Fruit fly (Drosophila melanogaster): Measurements from ENCODE around the gene CG32813.

The CG32813 gene

dm6 chrX:1379692-1380349 lies 893 bp upstream of the CG32813 start:
- TF ChIP-seq Eip78C (GFP tag) (no peak), vri (GFP tag; optimal IDR thresholded peaks at IDR 0.05) (peak; percentile 36)

dm6 chrX:1381413-1381991 lies 788 bp downstream of the CG32813 start:
- TF ChIP-seq CG11762 (GFP tag; optimal IDR thresholded peaks at IDR 0.05; ENCODE audit: insufficient read depth) (no peak), vri (GFP tag; optimal IDR thresholded peaks at IDR 0.05) (no peak), topi (GFP tag; optimal IDR thresholded peaks at IDR 0.05) (no peak), fkh (GFP tag; optimal IDR thresholded peaks at IDR 0.05) (no peak), Smox (GFP tag; optimal IDR thresholded peaks at IDR 0.05) (no peak), Hr38 (GFP tag; optimal IDR thresholded peaks at IDR 0.05) (no peak), CG10631 (GFP tag; optimal IDR thresholded peaks at IDR 0.05) (no peak), Eip78C (GFP tag) (peak; percentile 13)

DNA sequence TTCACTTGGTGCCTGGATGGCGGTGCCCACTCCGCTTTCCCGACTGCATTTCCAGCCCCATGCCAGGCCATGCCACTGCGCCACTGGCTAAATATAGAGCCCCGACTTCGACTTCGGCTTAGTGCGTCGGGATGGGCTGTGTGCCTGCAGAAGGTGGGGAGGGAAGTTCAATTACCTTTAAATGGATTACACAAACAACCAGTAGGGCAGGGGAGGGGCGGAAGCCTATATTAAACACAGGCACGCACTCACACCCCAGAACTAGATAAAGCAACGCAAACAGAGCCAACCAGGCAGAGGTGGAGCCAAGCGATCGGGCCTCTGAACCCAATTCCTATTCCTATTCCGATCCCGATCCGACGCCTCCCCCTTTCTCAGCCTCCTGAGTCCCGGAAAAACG lies 1.8 kb downstream of the CG32813 start:
- no peak for TF ChIP-seq salr (GFP tag; optimal IDR thresholded peaks at IDR 0.05)
- TF ChIP-seq fkh (GFP tag; optimal IDR thresholded peaks at IDR 0.05) = peak; percentile 18
- TF ChIP-seq CG6808 (GFP tag; optimal IDR thresholded peaks at IDR 0.05) = no peak

DNA sequence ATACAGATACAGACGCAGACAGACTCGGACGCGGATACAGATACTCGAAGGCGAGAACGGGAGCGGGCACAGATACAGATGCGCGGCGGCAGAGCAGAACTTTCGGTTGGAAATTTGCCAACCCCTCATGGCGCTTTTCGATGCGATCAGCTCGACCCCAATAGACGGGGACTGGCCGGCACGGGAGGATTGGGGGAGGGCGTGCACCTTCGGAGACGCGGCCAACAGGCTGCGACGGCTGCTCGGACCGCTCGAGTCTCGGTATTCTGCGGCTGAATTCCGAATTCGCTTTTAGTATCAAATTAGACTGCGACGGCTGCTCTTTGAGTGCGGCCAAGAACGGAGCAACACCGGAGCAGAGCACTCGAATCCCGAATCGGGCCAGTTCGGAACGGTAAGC lies 3.5 kb downstream of the CG32813 start:
- TF ChIP-seq CG3919 (GFP tag; optimal IDR thresholded peaks at IDR 0.05) = no peak
- TF ChIP-seq CG31627 (GFP tag; optimal IDR thresholded peaks at IDR 0.05) = no peak
- TF ChIP-seq OdsH (GFP tag; optimal IDR thresholded peaks at IDR 0.05) = no peak
- TF ChIP-seq lz (GFP tag; optimal IDR thresholded peaks at IDR 0.05) = no peak
- TF ChIP-seq Blimp-1 (GFP tag; optimal IDR thresholded peaks at IDR 0.05) = no peak
- TF ChIP-seq pdm3 (GFP tag; optimal IDR thresholded peaks at IDR 0.05) = no peak
- no peak for TF ChIP-seq CG11294 (GFP tag; IDR thresholded peaks at IDR 0.05)
- TF ChIP-seq Ets96B (tag; optimal IDR thresholded peaks at IDR 0.05) = no peak
- no peak for TF ChIP-seq fd85E (GFP tag; optimal IDR thresholded peaks at IDR 0.05)
- no peak for TF ChIP-seq CG34406 (GFP tag; optimal IDR thresholded peaks at IDR 0.05)
- no peak for TF ChIP-seq CG11902 (GFP tag; optimal IDR thresholded peaks at IDR 0.05)
- no peak for TF ChIP-seq CG10631 (GFP tag; optimal IDR thresholded peaks at IDR 0.05)
- no peak for TF ChIP-seq CG6854 (GFP tag; optimal IDR thresholded peaks at IDR 0.05)

DNA sequence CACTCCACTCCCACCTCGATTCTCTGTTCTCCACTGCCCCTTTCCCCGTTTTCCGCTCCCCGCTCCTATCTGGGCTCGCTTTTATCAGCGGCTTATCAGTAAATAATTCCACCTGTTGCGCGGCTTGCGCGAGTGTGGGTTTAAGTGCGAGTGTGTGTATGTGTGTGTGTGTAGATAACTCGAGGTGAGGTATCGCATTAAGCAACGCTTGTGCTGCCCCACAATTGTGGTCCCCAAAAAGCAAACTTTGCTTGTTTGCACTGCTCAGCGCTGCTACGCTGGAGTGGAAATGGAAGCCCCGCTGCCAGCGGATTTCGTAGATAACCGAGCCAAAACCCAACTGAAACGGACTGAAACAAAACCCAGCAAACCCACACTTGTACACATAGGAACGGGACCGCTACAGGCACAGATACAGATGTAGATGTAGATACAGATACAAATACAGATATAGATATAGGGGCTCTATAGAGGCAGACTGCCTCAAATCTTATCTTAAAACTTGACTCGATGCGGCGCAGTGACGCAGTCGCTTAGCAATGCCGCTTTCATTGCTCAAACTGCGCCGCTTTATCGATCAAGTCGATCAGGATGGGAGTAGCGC lies 6.5 kb downstream of the CG32813 start:
- TF ChIP-seq vri (GFP tag; optimal IDR thresholded peaks at IDR 0.05) (peak; percentile 19), Eip93F (GFP tag; optimal IDR thresholded peaks at IDR 0.05) (peak; percentile 60), Blimp-1 (GFP tag; optimal IDR thresholded peaks at IDR 0.05) (no peak), svp (GFP tag) (peak; percentile 75), fkh (GFP tag; optimal IDR thresholded peaks at IDR 0.05) (peak; percentile 90), CG10631 (GFP tag; optimal IDR thresholded peaks at IDR 0.05) (no peak), fd85E (GFP tag; optimal IDR thresholded peaks at IDR 0.05) (no peak)

DNA sequence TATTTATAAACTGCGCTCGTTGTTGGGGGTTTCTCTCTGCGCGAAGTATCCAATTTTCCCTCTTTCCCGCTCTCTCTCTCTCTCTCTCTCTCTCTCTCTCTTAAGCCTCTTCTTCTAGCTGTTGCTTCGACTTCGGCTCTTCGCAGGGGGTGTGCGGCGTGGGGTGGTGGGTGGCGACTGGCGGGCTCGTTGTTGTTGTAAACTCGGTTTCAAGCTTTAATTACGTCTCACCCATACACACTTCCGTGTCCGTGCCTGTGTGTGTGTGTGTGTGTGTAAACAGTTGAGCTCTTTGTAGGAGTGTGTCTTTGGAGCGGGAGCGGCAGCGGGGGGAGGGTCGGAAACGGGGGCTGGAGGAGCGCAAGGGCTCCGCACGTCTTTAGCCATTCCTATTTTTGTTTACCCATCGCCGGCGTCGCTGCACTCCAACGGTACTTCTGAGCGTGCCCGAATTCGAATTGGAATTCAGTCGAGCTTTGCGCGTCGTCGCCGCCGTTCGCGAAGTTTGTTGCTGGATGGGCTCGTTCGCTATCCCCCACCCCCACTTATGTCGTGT lies 7.5 kb downstream of the CG32813 start:
- TF ChIP-seq ss (GFP tag; optimal IDR thresholded peaks at IDR 0.05) = peak; percentile 26 to 33
- TF ChIP-seq svp (GFP tag) = peak; percentile 11
- no peak for TF ChIP-seq Blimp-1 (GFP tag; optimal IDR thresholded peaks at IDR 0.05)
- peak; percentile 34 for TF ChIP-seq Eip78C (GFP tag)
- TF ChIP-seq eg (GFP tag; IDR thresholded peaks at IDR 0.05) = 0 out of 3 replicates have a peak, but pooled peaks have one; percentile 4
- no peak for TF ChIP-seq dsx (GFP tag; optimal IDR thresholded peaks at IDR 0.05; ENCODE audit: poor library complexity, severe bottlenecking)
- no peak for TF ChIP-seq CG32006 (GFP tag; optimal IDR thresholded peaks at IDR 0.05)
- no peak for TF ChIP-seq CG6276 (GFP tag; optimal IDR thresholded peaks at IDR 0.05)
- 0 out of 3 replicates have a peak, but pooled peaks have one; percentile 35 for TF ChIP-seq CG6163 (GFP tag; IDR thresholded peaks at IDR 0.05)
- TF ChIP-seq CG6808 (GFP tag; optimal IDR thresholded peaks at IDR 0.05) = peak; percentile 37
- TF ChIP-seq fkh (GFP tag; optimal IDR thresholded peaks at IDR 0.05) = peak; percentile 93
